Worm (Caenorhabditis elegans): Measurements from ENCODE around the gene F22B3.8.

- TF ChIP-seq nhr-20 (tag; optimal IDR thresholded peaks at IDR 0.05), result no peak
- TF ChIP-seq fos-1 (tag; optimal IDR thresholded peaks at IDR 0.05), result no peak
These were observed 712 bp upstream of the F22B3.8 start, which contains the start of gene kin-4 for ce11 chrIV:11425442-11425841.

Data from whole organism, L1 larva.